Fruit fly (Drosophila melanogaster): ENCODE results near the gene CG7910.
A peak's percentile ranks its signal among the peaks of the same experiment; 100 is the strongest.

The CG7910 gene

dm6 chr3R:8120338-8120662 lies 33.2 kb downstream of the CG7910 start:
- TF ChIP-seq unpg (GFP tag; optimal IDR thresholded peaks at IDR 0.05): no peak
- no peak for TF ChIP-seq oc (tag; optimal IDR thresholded peaks at IDR 0.05)
- TF ChIP-seq tx (GFP tag; optimal IDR thresholded peaks at IDR 0.05): no peak
- no peak for TF ChIP-seq Doc2 (GFP tag; IDR thresholded peaks at IDR 0.05)
- TF ChIP-seq Fer2 (tag; optimal IDR thresholded peaks at IDR 0.05): no peak
- peak; percentile 9 for TF ChIP-seq CG30403 (GFP tag; optimal IDR thresholded peaks at IDR 0.05)
- peak; percentile 29 for TF ChIP-seq CG18262 (tag; optimal IDR thresholded peaks at IDR 0.05)
- TF ChIP-seq GATAe (GFP tag; conservative IDR thresholded peaks at IDR 0.05): 0 out of 2 replicates have a peak, but pooled peaks have one; percentile 54
- 0 out of 2 replicates have a peak, but pooled peaks have one; percentile 3 for TF ChIP-seq CG14441 (GFP tag; IDR thresholded peaks at IDR 0.05)
- 0 out of 2 replicates have a peak, but pooled peaks have one; percentile 3 for TF ChIP-seq HLH3B (GFP tag; IDR thresholded peaks at IDR 0.05)
- peak; percentile 76 for TF ChIP-seq Sry-β (GFP tag; optimal IDR thresholded peaks at IDR 0.05)
- TF ChIP-seq fd64A (GFP tag; optimal IDR thresholded peaks at IDR 0.05): no peak
- TF ChIP-seq sens (GFP tag): peak; percentile 14
- 0 out of 2 replicates have a peak, but pooled peaks have one; percentile 5 for TF ChIP-seq E2f2 (GFP tag; IDR thresholded peaks at IDR 0.05)
- TF ChIP-seq sim (GFP tag; IDR thresholded peaks at IDR 0.05): no peak
- TF ChIP-seq CG11696 (GFP tag; IDR thresholded peaks at IDR 0.05): no peak
- no peak for TF ChIP-seq CG15696 (tag; optimal IDR thresholded peaks at IDR 0.05)
- TF ChIP-seq YL-1 (GFP tag; optimal IDR thresholded peaks at IDR 0.05): no peak
- no peak for TF ChIP-seq rib (GFP tag; IDR thresholded peaks at IDR 0.05)
- TF ChIP-seq Gsc (GFP tag; IDR thresholded peaks at IDR 0.05): no peak
- TF ChIP-seq Dp (GFP tag; optimal IDR thresholded peaks at IDR 0.05): no peak
- no peak for TF ChIP-seq CkIIα-i1 (GFP tag; IDR thresholded peaks at IDR 0.05)
- TF ChIP-seq CG2712 (tag; optimal IDR thresholded peaks at IDR 0.05): no peak

- TF ChIP-seq exex (tag; optimal IDR thresholded peaks at IDR 0.05) (peak; percentile 19), CG4328 (GFP tag; optimal IDR thresholded peaks at IDR 0.05) (peak; percentile 25), HLH54F (GFP tag; optimal IDR thresholded peaks at IDR 0.05) (peak; percentile 61), HHEX (GFP tag; optimal IDR thresholded peaks at IDR 0.05) (no peak), CG11456 (GFP tag; IDR thresholded peaks at IDR 0.05) (peak; percentile 76), mam (GFP tag; optimal IDR thresholded peaks at IDR 0.05) (peak; percentile 78), CG15696 (tag; optimal IDR thresholded peaks at IDR 0.05) (peak; percentile 8), CG2678 (tag; optimal IDR thresholded peaks at IDR 0.05) (peak; percentile 55), al (GFP tag; IDR thresholded peaks at IDR 0.05) (peak; percentile 39; the same call in 1 of the 2 replicates), Doc2 (GFP tag; IDR thresholded peaks at IDR 0.05) (no peak), PHDP (tag; optimal IDR thresholded peaks at IDR 0.05) (peak; percentile 26), ranshi (GFP tag; IDR thresholded peaks at IDR 0.05) (peak; percentile 3; the same call in 1 of the 2 replicates), CG17359 (tag; optimal IDR thresholded peaks at IDR 0.05) (peak; percentile 55), CG12155 (GFP tag; optimal IDR thresholded peaks at IDR 0.05) (peak; percentile 54), CG10366 (GFP tag; IDR thresholded peaks at IDR 0.05) (0 out of 2 replicates have a peak, but pooled peaks have one; percentile 34), gro (GFP tag; optimal IDR thresholded peaks at IDR 0.05) (peak; percentile 59), bigmax (GFP tag; optimal IDR thresholded peaks at IDR 0.05) (no peak), Drgx (GFP tag; IDR thresholded peaks at IDR 0.05) (no peak), eyg (GFP tag; optimal IDR thresholded peaks at IDR 0.05) (no peak), br (optimal IDR thresholded peaks at IDR 0.05) (no peak), cad (GFP tag; optimal IDR thresholded peaks at IDR 0.05) (no peak), grau (tag; optimal IDR thresholded peaks at IDR 0.05) (peak; percentile 53), CG17186 (GFP tag; optimal IDR thresholded peaks at IDR 0.05) (no peak), dysf (GFP tag; IDR thresholded peaks at IDR 0.05) (0 out of 3 replicates have a peak, but pooled peaks have one; percentile 31), dan (GFP tag; IDR thresholded peaks at IDR 0.05) (no peak), CG6272 (GFP tag; IDR thresholded peaks at IDR 0.05) (peak; percentile 47; the same call in 1 of the 2 replicates), fd96Cb (tag; optimal IDR thresholded peaks at IDR 0.05) (peak; percentile 9), NfI (GFP tag; optimal IDR thresholded peaks at IDR 0.05) (peak; percentile 55), HmgD (GFP tag; optimal IDR thresholded peaks at IDR 0.05) (peak; percentile 14), H15 (GFP tag; IDR thresholded peaks at IDR 0.05) (0 out of 3 replicates have a peak, but pooled peaks have one; percentile 26)
These were observed 35.3 kb downstream of the CG7910 start, which contains the start of gene CG7878 for dm6 chr3R:8122198-8122970. Gene CG7878, plus strand, starts transcription at chr3R:8122725.
